Fruit fly (Drosophila melanogaster): Measurements from ENCODE around the gene toc.

toc gene

dm6 chr2L:3123562-3124345 lies 20.8 kb downstream of the toc start (continued):
- no peak for TF ChIP-seq CG3847 (GFP tag; IDR thresholded peaks at IDR 0.05)
- TF ChIP-seq trem (tag; optimal IDR thresholded peaks at IDR 0.05), result no peak
- TF ChIP-seq pita (GFP tag; optimal IDR thresholded peaks at IDR 0.05), result no peak
- no peak for TF ChIP-seq CG17186 (GFP tag; optimal IDR thresholded peaks at IDR 0.05)
- no peak for TF ChIP-seq CG12744 (GFP tag; optimal IDR thresholded peaks at IDR 0.05)
- TF ChIP-seq scrt (GFP tag; optimal IDR thresholded peaks at IDR 0.05), result no peak
- TF ChIP-seq Doc2 (GFP tag; IDR thresholded peaks at IDR 0.05), result no peak
- TF ChIP-seq CG6683 (GFP tag; optimal IDR thresholded peaks at IDR 0.05), result no peak
- TF ChIP-seq CG2202 (tag; optimal IDR thresholded peaks at IDR 0.05), result no peak
- no peak for TF ChIP-seq CG2199 (GFP tag; IDR thresholded peaks at IDR 0.05)
- no peak for TF ChIP-seq Bdp1 (GFP tag; optimal IDR thresholded peaks at IDR 0.05)
- TF ChIP-seq Ptx1 (GFP tag; IDR thresholded peaks at IDR 0.05), result no peak
- TF ChIP-seq CG5180 (GFP tag; optimal IDR thresholded peaks at IDR 0.05), result no peak
- no peak for TF ChIP-seq dmrt11E (tag; optimal IDR thresholded peaks at IDR 0.05)
- no peak for TF ChIP-seq p53 (GFP tag; optimal IDR thresholded peaks at IDR 0.05)
- no peak for TF ChIP-seq CG4360 (GFP tag; IDR thresholded peaks at IDR 0.05)
- no peak for TF ChIP-seq CG7372 (GFP tag; IDR thresholded peaks at IDR 0.05)
- TF ChIP-seq CG17328 (GFP tag; IDR thresholded peaks at IDR 0.05), result no peak
- peak; percentile 4; the same call in 1 of the 3 replicates for TF ChIP-seq otp (GFP tag; IDR thresholded peaks at IDR 0.05)
- 0 out of 3 replicates have a peak, but pooled peaks have one; percentile 6 for TF ChIP-seq CG2889 (GFP tag; IDR thresholded peaks at IDR 0.05)
- TF ChIP-seq sug (tag; optimal IDR thresholded peaks at IDR 0.05), result peak; percentile 29
- peak; percentile 56 for TF ChIP-seq crol (GFP tag; IDR thresholded peaks at IDR 0.05)

dm6 chr2L:3122216-3122615 lies 22.4 kb downstream of the toc start:
- peak; percentile 92 for TF ChIP-seq z (GFP tag; IDR thresholded peaks at IDR 0.05)
- no peak for TF ChIP-seq ems (GFP tag; optimal IDR thresholded peaks at IDR 0.05)

DNA sequence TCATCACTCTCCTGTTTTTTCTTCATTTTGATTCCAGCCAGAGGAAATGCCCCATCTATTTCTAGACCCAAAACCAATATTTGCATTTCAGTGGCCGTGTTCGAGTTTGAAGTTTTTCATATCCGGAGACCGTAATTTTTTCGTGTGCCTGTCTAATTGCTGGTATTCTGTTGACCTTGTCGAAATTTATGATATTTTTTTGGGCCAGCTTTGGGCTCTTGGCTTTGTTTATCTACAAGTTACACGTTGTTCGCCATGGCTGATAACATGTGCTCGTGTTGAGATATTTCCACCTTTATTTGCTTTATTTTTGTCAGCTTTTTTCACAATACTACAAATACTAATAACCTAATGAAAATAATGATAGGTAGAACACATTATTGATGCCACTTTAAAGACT lies 22.8 kb downstream of the toc start:
- peak; percentile 45 for TF ChIP-seq CG6813 (GFP tag; optimal IDR thresholded peaks at IDR 0.05)
- TF ChIP-seq ro (GFP tag; IDR thresholded peaks at IDR 0.05), result no peak
- TF ChIP-seq CG6683 (GFP tag; optimal IDR thresholded peaks at IDR 0.05), result no peak
- TF ChIP-seq CG18262 (tag; optimal IDR thresholded peaks at IDR 0.05), result no peak
- TF ChIP-seq BtbVII (GFP tag; optimal IDR thresholded peaks at IDR 0.05), result peak; percentile 47
- no peak for TF ChIP-seq MESR4 (GFP tag; optimal IDR thresholded peaks at IDR 0.05)
- TF ChIP-seq gsb (GFP tag; IDR thresholded peaks at IDR 0.05), result no peak
- TF ChIP-seq CG13296 (GFP tag; optimal IDR thresholded peaks at IDR 0.05), result peak; percentile 8
- no peak for TF ChIP-seq hb (GFP tag; IDR thresholded peaks at IDR 0.05; ENCODE audit: partially characterized antibody)
- TF ChIP-seq CG6854 (GFP tag; optimal IDR thresholded peaks at IDR 0.05), result peak; percentile 13
- TF ChIP-seq unpg (GFP tag; optimal IDR thresholded peaks at IDR 0.05), result no peak
- TF ChIP-seq CG9727 (GFP tag; optimal IDR thresholded peaks at IDR 0.05), result peak; percentile 40
- TF ChIP-seq pfk (GFP tag; optimal IDR thresholded peaks at IDR 0.05), result no peak
- no peak for TF ChIP-seq fu2 (GFP tag; optimal IDR thresholded peaks at IDR 0.05)
- peak; percentile 30 for TF ChIP-seq wek (GFP tag; optimal IDR thresholded peaks at IDR 0.05)
- TF ChIP-seq hth (optimal IDR thresholded peaks at IDR 0.05), result no peak
- no peak for TF ChIP-seq tgo (GFP tag; IDR thresholded peaks at IDR 0.05)
- no peak for TF ChIP-seq CG11247 (GFP tag; IDR thresholded peaks at IDR 0.05)
- no peak for TF ChIP-seq ase (GFP tag; IDR thresholded peaks at IDR 0.05)
- TF ChIP-seq D19A (tag; optimal IDR thresholded peaks at IDR 0.05), result no peak
- TF ChIP-seq corto (GFP tag; optimal IDR thresholded peaks at IDR 0.05), result no peak
- TF ChIP-seq CG12236 (GFP tag; optimal IDR thresholded peaks at IDR 0.05), result no peak
- TF ChIP-seq pum (GFP tag; optimal IDR thresholded peaks at IDR 0.05), result no peak
- peak; percentile 34 for TF ChIP-seq CG12769 (tag; optimal IDR thresholded peaks at IDR 0.05)
- no peak for TF ChIP-seq Mad (GFP tag; optimal IDR thresholded peaks at IDR 0.05)
- no peak for TF ChIP-seq CG3065 (GFP tag; optimal IDR thresholded peaks at IDR 0.05)
- no peak for TF ChIP-seq CG2199 (GFP tag; IDR thresholded peaks at IDR 0.05)
